Worm (Caenorhabditis elegans) whole organism, late embryonic: ENCODE data around the gene elli-1.

ENCODE experiments used
- C08G9.2 ChIP-seq: sonication (generic microtip); optimal IDR thresholded peaks from 2 replicates; lab custom pipeline; 2016; ENCODE audit warnings: mild to moderate bottlenecking, missing genetic modification characterization, moderate library complexity, missing compliant biosample characterization
- C38D4.7 ChIP-seq: fragments of 200-800 bp; sonication (Bioruptor generic); optimal IDR thresholded peaks from 2 replicates; lab custom pipeline; 2018; ENCODE audit warnings: mild to moderate bottlenecking, missing genetic modification characterization, moderate library complexity, missing compliant biosample characterization
- K09A11.1 ChIP-seq: sonication (generic microtip); optimal IDR thresholded peaks from 2 replicates; lab custom pipeline; 2017; ENCODE audit warnings: antibody characterized with exemption, mild to moderate bottlenecking, missing genetic modification characterization, missing compliant biosample characterization; ENCODE audit not compliant: insufficient read depth
- Y22D7AL.16 ChIP-seq: sonication (generic microtip); optimal IDR thresholded peaks from 2 replicates; lab custom pipeline; 2016; ENCODE audit warnings: missing genetic modification characterization, missing compliant biosample characterization
- ama-1 ChIP-seq: fragments of 150-350 bp; optimal IDR thresholded peaks from 2 replicates; lab custom pipeline; 2014
- ceh-18 ChIP-seq: sonication (generic microtip); optimal IDR thresholded peaks from 2 replicates; lab custom pipeline; 2016; ENCODE audit warnings: missing genetic modification characterization, missing compliant biosample characterization
- ceh-24 ChIP-seq: sonication (generic microtip); optimal IDR thresholded peaks from 2 replicates; lab custom pipeline; 2016; ENCODE audit warnings: mild to moderate bottlenecking, missing genetic modification characterization, missing compliant biosample characterization
- ceh-31 ChIP-seq: sonication (generic microtip); optimal IDR thresholded peaks from 2 replicates; lab custom pipeline; 2016; ENCODE audit warnings: missing genetic modification characterization, missing compliant biosample characterization
- ceh-34 ChIP-seq: sonication (generic microtip); optimal IDR thresholded peaks from 2 replicates; lab custom pipeline; 2016; ENCODE audit warnings: mild to moderate bottlenecking, missing genetic modification characterization, missing compliant biosample characterization
- ceh-45 ChIP-seq: fragments of 200-800 bp; sonication (Bioruptor generic); IDR thresholded peaks from 2 replicates; pipeline ENCODE4 v1.3.6; 2022; ENCODE audit warnings: missing genetic modification reagents, missing genetic modification characterization, missing compliant biosample characterization
- ceh-48 ChIP-seq: sonication (generic microtip); optimal IDR thresholded peaks from 2 replicates; lab custom pipeline; 2016; ENCODE audit warnings: missing genetic modification characterization, inconsistent platforms, missing compliant biosample characterization
- ceh-9 ChIP-seq: sonication (generic microtip); optimal IDR thresholded peaks from 2 replicates; lab custom pipeline; 2016; ENCODE audit warnings: mild to moderate bottlenecking, missing genetic modification characterization, inconsistent platforms, missing compliant biosample characterization
- dmd-4 ChIP-seq: sonication (generic microtip); optimal IDR thresholded peaks from 2 replicates; lab custom pipeline; 2016; ENCODE audit warnings: borderline replicate concordance, missing genetic modification characterization, missing compliant biosample characterization
- dve-1 ChIP-seq: sonication (generic microtip); optimal IDR thresholded peaks from 2 replicates; lab custom pipeline; 2017; ENCODE audit warnings: antibody characterized with exemption, mild to moderate bottlenecking, missing genetic modification characterization, missing compliant biosample characterization
- elt-2 ChIP-seq: sonication (generic microtip); optimal IDR thresholded peaks from 2 replicates; lab custom pipeline; 2016; ENCODE audit warnings: missing genetic modification reagents, missing genetic modification characterization, missing compliant biosample characterization
- ets-4 ChIP-seq: sonication (generic microtip); optimal IDR thresholded peaks from 2 replicates; lab custom pipeline; 2016; ENCODE audit warnings: missing genetic modification characterization, missing compliant biosample characterization
- eyg-1 ChIP-seq: sonication (generic microtip); optimal IDR thresholded peaks from 2 replicates; lab custom pipeline; 2016; ENCODE audit warnings: missing genotype, missing genetic modification characterization, missing compliant biosample characterization
- fkh-10 ChIP-seq: fragments of 150-350 bp; optimal IDR thresholded peaks from 2 replicates; lab custom pipeline; 2014; ENCODE audit warnings: missing biosample characterization, missing genetic modification reagents, missing genetic modification characterization
- gmeb-2 ChIP-seq: sonication (generic microtip); optimal IDR thresholded peaks from 2 replicates; lab custom pipeline; 2016; ENCODE audit warnings: missing genetic modification characterization, inconsistent platforms, missing compliant biosample characterization
- hlh-13 ChIP-seq: fragments of 200-800 bp; sonication (Bioruptor generic); optimal IDR thresholded peaks from 2 replicates; lab custom pipeline; 2018; ENCODE audit warnings: mild to moderate bottlenecking, missing genetic modification characterization, missing compliant biosample characterization
- hlh-30 ChIP-seq: sonication (generic microtip); optimal IDR thresholded peaks from 2 replicates; lab custom pipeline; 2017; ENCODE audit warnings: antibody characterized with exemption, missing genetic modification characterization, missing compliant biosample characterization; ENCODE audit not compliant: insufficient read depth
- hlh-6 ChIP-seq: sonication (generic microtip); optimal IDR thresholded peaks from 2 replicates; lab custom pipeline; 2016; ENCODE audit warnings: missing genotype, missing genetic modification characterization, missing compliant biosample characterization
- hlh-8 ChIP-seq: sonication (generic microtip); optimal IDR thresholded peaks from 2 replicates; lab custom pipeline; 2016; ENCODE audit warnings: missing genotype, missing genetic modification characterization, missing compliant biosample characterization
- madf-2 ChIP-seq: sonication (generic microtip); optimal IDR thresholded peaks from 2 replicates; lab custom pipeline; 2017; ENCODE audit warnings: missing genetic modification characterization, missing compliant biosample characterization
- mec-3 ChIP-seq: sonication (generic microtip); optimal IDR thresholded peaks from 2 replicates; lab custom pipeline; 2016; ENCODE audit warnings: borderline replicate concordance, missing genetic modification characterization, missing compliant biosample characterization
- nfya-1 ChIP-seq: sonication (generic microtip); optimal IDR thresholded peaks from 2 replicates; lab custom pipeline; 2017; ENCODE audit warnings: missing genetic modification characterization, mild to moderate bottlenecking, missing compliant biosample characterization, antibody characterized with exemption, moderate library complexity
- nhr-11 ChIP-seq: fragments of 150-350 bp; optimal IDR thresholded peaks from 2 replicates; lab custom pipeline; 2014; ENCODE audit warnings: missing biosample characterization, missing genetic modification characterization
- odd-2 ChIP-seq: sonication (generic microtip); optimal IDR thresholded peaks from 2 replicates; lab custom pipeline; 2017; ENCODE audit warnings: antibody characterized with exemption, mild to moderate bottlenecking, missing genetic modification characterization, missing compliant biosample characterization
- pag-3 ChIP-seq: sonication (generic microtip); optimal IDR thresholded peaks from 2 replicates; lab custom pipeline; 2016; ENCODE audit warnings: missing compliant biosample characterization, missing genetic modification characterization, borderline replicate concordance
- pat-9 ChIP-seq: fragments of 200-800 bp; sonication (Bioruptor generic); optimal IDR thresholded peaks from 2 replicates; lab custom pipeline; 2018; ENCODE audit warnings: mild to moderate bottlenecking, missing genetic modification characterization, moderate library complexity, missing compliant biosample characterization
- pha-2 ChIP-seq: sonication (generic microtip); optimal IDR thresholded peaks from 2 replicates; lab custom pipeline; 2017; ENCODE audit warnings: mild to moderate bottlenecking, missing genetic modification characterization, missing compliant biosample characterization
- pha-4 ChIP-seq: fragments of 150-350 bp; optimal IDR thresholded peaks from 2 replicates; lab custom pipeline; 2018; ENCODE audit warnings: missing biosample characterization, missing genetic modification reagents, missing genetic modification characterization
- pqm-1 ChIP-seq: sonication (generic microtip); optimal IDR thresholded peaks from 2 replicates; lab custom pipeline; 2016; ENCODE audit warnings: missing genetic modification characterization, missing compliant biosample characterization
- pros-1 ChIP-seq: fragments of 150-350 bp; optimal IDR thresholded peaks from 2 replicates; lab custom pipeline; 2014; ENCODE audit warnings: missing biosample characterization, missing genetic modification reagents, missing genetic modification characterization
- sox-2 ChIP-seq: fragments of 200-800 bp; sonication (Bioruptor generic); IDR thresholded peaks from 2 replicates; pipeline ENCODE4 v1.3.6; 2022; ENCODE audit warnings: missing genetic modification reagents, missing genetic modification characterization, missing compliant biosample characterization
- sox-4 ChIP-seq: sonication (generic microtip); optimal IDR thresholded peaks from 2 replicates; lab custom pipeline; 2017; ENCODE audit warnings: mild to moderate bottlenecking, missing genetic modification characterization, inconsistent platforms, missing compliant biosample characterization
- syd-9 ChIP-seq: sonication (generic microtip); optimal IDR thresholded peaks from 2 replicates; lab custom pipeline; 2016; ENCODE audit warnings: mild to moderate bottlenecking, missing genetic modification characterization, moderate library complexity, missing compliant biosample characterization
- tbx-2 ChIP-seq: sonication (generic microtip); optimal IDR thresholded peaks from 2 replicates; lab custom pipeline; 2016; ENCODE audit warnings: missing genetic modification characterization, missing compliant biosample characterization
- tbx-7 ChIP-seq: sonication (generic microtip); optimal IDR thresholded peaks from 2 replicates; lab custom pipeline; 2016; ENCODE audit warnings: missing genotype, missing genetic modification characterization, missing compliant biosample characterization
- ttx-3 ChIP-seq: sonication (generic microtip); optimal IDR thresholded peaks from 2 replicates; lab custom pipeline; 2016; ENCODE audit warnings: missing genetic modification reagents, missing genetic modification characterization, missing compliant biosample characterization
- unc-3 ChIP-seq, 2 experiments: fragments of 200-800 bp in 1 of 2; sonication (Bioruptor generic) in 1 of 2; sonication (generic microtip) in 1 of 2; conservative IDR thresholded peaks in 1 of 2; optimal IDR thresholded peaks in 1 of 2; 2 replicates each; pipeline versions ENCODE4 v1.3.6 to Lab custom; 2016 to 2022; ENCODE audit warnings: missing compliant biosample characterization in 2 of 2, missing genetic modification characterization in 2 of 2, missing genetic modification reagents in 1 of 2
- unc-42 ChIP-seq: sonication (generic microtip); optimal IDR thresholded peaks from 2 replicates; lab custom pipeline; 2016; ENCODE audit warnings: missing genotype, missing genetic modification characterization, missing compliant biosample characterization

The elli-1 gene

DNA sequence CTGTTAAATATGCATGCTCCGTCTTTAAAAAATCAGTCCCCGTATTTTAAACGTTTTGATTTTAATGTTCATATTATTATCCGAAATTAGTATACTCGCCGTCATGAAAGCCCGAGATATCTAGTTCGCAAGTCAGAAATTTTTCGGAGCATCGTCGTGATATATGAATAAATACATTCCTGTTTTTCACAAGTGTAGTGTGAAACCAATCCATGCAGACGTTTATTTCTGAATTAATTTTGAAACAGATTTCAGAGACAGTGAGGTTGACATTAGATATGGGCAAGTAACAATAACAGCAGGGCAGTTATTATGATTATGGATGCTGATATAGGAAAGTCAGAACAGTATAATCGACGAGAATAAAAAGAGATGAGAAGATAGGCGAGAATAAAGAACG, 2.1 kb downstream of the elli-1 start:
- no peak for TF ChIP-seq ceh-24 (tag; lab: Kevin White, UChicago)
- TF ChIP-seq ceh-31, result no peak
- no peak for TF ChIP-seq pqm-1 (tag; lab: Kevin White, UChicago)
- no peak for TF ChIP-seq madf-2 (tag; lab: Kevin White, UChicago)
- TF ChIP-seq ceh-18 (tag; lab: Kevin White, UChicago), result no peak
- no peak for TF ChIP-seq pag-3
- no peak for TF ChIP-seq hlh-6 (tag; lab: Kevin White, UChicago)
- no peak for TF ChIP-seq ceh-48 (tag; lab: Kevin White, UChicago)
- no peak for TF ChIP-seq sox-4 (tag; lab: Kevin White, UChicago)
- no peak for TF ChIP-seq ama-1 (lab: Kevin White, UChicago)
- no peak for TF ChIP-seq C38D4.7 (GFP tag; lab: Kevin White, UChicago)
- TF ChIP-seq tbx-2 (tag; lab: Kevin White, UChicago), result no peak
- TF ChIP-seq ceh-9, result no peak
- TF ChIP-seq Y22D7AL.16, result no peak
- no peak for TF ChIP-seq hlh-13
- no peak for TF ChIP-seq mec-3 (tag; lab: Kevin White, UChicago)
- TF ChIP-seq elt-2 (tag; lab: Kevin White, UChicago), result no peak

DNA sequence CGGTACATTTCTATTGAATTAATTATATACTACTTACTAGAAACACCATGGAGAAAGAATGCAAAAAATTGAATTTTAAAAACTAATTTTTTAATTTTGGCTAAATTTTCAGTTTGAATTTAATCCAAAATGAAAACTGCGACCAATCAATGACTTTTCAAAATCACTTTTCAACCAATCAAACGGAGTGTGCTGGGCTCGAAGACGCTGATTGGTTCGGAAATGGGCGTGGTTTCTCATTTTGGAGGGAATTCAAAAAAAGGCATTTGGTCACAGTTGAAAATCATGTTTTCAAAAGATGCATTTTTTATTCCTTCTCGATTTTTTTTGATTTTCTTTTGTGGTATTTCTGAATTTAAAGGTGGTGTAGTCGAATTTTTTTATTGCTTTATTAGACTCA, 5.7 kb downstream of the elli-1 start:
- TF ChIP-seq unc-42, result no peak
- TF ChIP-seq dmd-4 (tag; lab: Kevin White, UChicago), result no peak
- TF ChIP-seq pros-1 (tag; lab: Kevin White, UChicago), result no peak
- TF ChIP-seq ceh-34 (tag; lab: Kevin White, UChicago), result no peak
- peak; percentile 73 for TF ChIP-seq nfya-1 (tag; lab: Kevin White, UChicago)

DNA sequence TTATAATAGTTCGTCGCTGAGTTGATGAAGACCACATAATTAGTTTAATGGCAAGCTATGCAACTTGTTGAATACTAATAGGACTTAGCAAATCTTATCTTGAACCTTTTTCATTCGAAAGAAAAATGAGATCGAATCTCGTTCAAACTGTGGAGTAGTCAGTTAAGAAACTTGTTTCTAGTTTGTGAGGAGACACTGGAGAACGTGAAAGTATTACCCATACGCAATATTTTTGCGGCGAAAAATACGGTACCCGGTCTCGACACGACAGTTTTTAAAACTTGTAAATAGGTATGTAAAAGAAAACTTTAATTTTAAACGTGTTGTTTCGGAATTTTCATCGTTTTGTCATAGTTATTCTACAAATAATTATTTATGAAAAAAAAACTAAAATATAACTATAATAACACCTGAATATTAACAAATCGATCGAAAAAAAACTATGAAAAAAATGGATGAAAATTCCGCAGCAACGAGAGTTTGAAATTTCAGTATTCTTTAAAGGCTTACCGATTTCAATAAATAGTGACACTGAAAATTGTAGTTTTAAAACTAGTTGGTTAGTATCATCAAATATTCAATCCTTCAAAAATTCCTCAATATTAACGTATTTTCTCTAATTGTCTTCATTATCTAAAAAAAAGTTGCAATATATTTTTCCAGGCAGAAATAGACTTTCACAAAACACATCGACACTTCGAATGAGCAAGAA, 8.9 kb downstream of the elli-1 start, which contains the start of the genes F20C5.7 and parg-1:
F20C5.7 (minus strand) TSS at position 101 of the 712 bp plus-strand sequence.
parg-1 (plus strand) TSS at position 662 of the 712 bp plus-strand sequence.
- TF ChIP-seq ceh-48 (tag; lab: Kevin White, UChicago) (no peak), pat-9 (tag; lab: Kevin White, UChicago) (no peak), K09A11.1 (tag; lab: Kevin White, UChicago) (no peak), ttx-3 (tag; lab: Kevin White, UChicago) (no peak), sox-2 (GFP tag; lab: Robert Waterston, UW) (no peak), tbx-7 (tag; lab: Kevin White, UChicago) (no peak), nfya-1 (tag; lab: Kevin White, UChicago) (no peak), ceh-24 (tag; lab: Kevin White, UChicago) (no peak), pag-3 (no peak), pha-2 (tag; lab: Kevin White, UChicago) (no peak), pha-4 (no peak), madf-2 (tag; lab: Kevin White, UChicago) (no peak), odd-2 (tag; lab: Kevin White, UChicago) (no peak), gmeb-2 (tag; lab: Kevin White, UChicago) (no peak)

DNA sequence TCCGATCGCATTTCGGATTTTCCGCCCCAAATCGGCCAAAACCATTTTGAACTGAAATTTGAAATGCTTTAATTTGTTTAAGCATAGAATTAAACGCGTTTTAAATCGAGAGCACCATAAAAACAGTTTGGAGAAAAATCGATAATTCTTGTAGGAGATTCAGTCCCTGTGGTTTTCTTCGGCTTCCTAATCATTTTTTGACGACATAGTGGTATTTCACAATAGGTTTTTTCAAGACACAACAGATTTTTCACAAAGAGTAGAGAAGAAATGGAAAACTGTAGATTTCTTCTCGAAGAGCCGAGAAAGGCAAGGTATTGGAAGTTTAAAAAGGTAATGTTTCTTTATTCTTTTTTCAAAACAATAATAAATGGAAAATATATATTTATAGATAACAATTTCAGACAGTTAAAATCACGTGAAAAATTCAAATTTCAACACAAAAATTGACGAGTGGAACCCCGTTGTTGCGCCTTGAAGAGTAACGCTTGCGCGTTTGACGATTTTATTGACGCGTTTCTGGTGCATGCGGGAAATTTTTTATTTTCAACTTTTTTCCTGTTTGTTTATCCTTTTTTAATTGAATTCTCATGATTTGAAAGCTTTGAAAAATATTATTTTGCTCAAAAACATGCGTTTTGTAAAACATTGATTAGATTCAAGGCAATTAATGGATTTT, 10.8 kb downstream of the elli-1 start, which contains the start of gene F21D5.7:
F21D5.7 (minus strand) TSS at position 51 of the 679 bp plus-strand sequence.
- TF ChIP-seq unc-42 (peak; percentile 6), odd-2 (tag; lab: Kevin White, UChicago) (no peak), syd-9 (no peak), ceh-31 (no peak), hlh-8 (no peak), ceh-18 (tag; lab: Kevin White, UChicago) (no peak), hlh-30 (peak; percentile 38), fkh-10 (GFP tag; lab: Kevin White, UChicago) (no peak), dve-1 (no peak), nfya-1 (tag; lab: Kevin White, UChicago) (peak; percentile 46), ets-4 (tag; lab: Kevin White, UChicago) (peak; percentile 6), ceh-45 (no peak), ceh-48 (tag; lab: Kevin White, UChicago) (no peak), C08G9.2 (tag; lab: Kevin White, UChicago) (no peak), hlh-13 (no peak), nhr-11 (tag; lab: Kevin White, UChicago) (no peak), unc-3 (GFP tag; conservative IDR thresholded peaks at IDR 0.05; lab: Robert Waterston, UW) (no peak), unc-3 (tag; optimal IDR thresholded peaks at IDR 0.05; lab: Kevin White, UChicago) (no peak), pha-2 (tag; lab: Kevin White, UChicago) (no peak), ttx-3 (tag; lab: Kevin White, UChicago) (no peak), ama-1 (lab: Kevin White, UChicago) (no peak), eyg-1 (tag; lab: Kevin White, UChicago) (no peak)
